Fruit fly (Drosophila melanogaster) whole organism, embryonic: ENCODE measurements around the gene lectin-29Ca.

ENCODE experiments used
- CG13296 ChIP-seq: fragments of 200-800 bp; sonication (Bioruptor generic); optimal IDR thresholded peaks from 3 replicates; lab custom pipeline; 2018; ENCODE audit warnings: missing biosample characterization, mild to moderate bottlenecking, missing genetic modification characterization
- CG18764 ChIP-seq: fragments of 200-800 bp; sonication (Bioruptor generic); optimal IDR thresholded peaks from 3 replicates; lab custom pipeline; 2016; ENCODE audit warnings: missing biosample characterization, missing genetic modification characterization
- CG4404 ChIP-seq: fragments of 200-800 bp; sonication (Bioruptor generic); IDR thresholded peaks from 2 replicates; pipeline ENCODE4 v1.3.6; 2022; ENCODE audit warnings: missing biosample characterization, missing genetic modification characterization
- CG6854 ChIP-seq: fragments of 200-800 bp; sonication (Bioruptor generic); optimal IDR thresholded peaks from 3 replicates; lab custom pipeline; 2017; ENCODE audit warnings: missing biosample characterization, mild to moderate bottlenecking, missing genetic modification characterization
- CG8478 ChIP-seq: fragments of >200 bp; optimal IDR thresholded peaks from 2 replicates; lab custom pipeline; 2018
- Chrac-16 ChIP-seq: fragments of 200-800 bp; sonication (Bioruptor generic); optimal IDR thresholded peaks from 3 replicates; lab custom pipeline; 2016; ENCODE audit warnings: missing biosample characterization, missing genetic modification characterization
- Trl ChIP-seq, 3 experiments: fragments of >200 bp in 2 of 3; fragments of 200-800 bp in 1 of 3; sonication (Bioruptor generic) in 1 of 3; optimal IDR thresholded peaks; 2 replicates in 1 of 3; 3 replicates in 2 of 3; lab custom pipeline; 2016 to 2017; ENCODE audit warnings: missing biosample characterization in 1 of 3, missing genetic modification characterization in 1 of 3
- knrl ChIP-seq: fragments of 200-800 bp; sonication (Bioruptor generic); IDR thresholded peaks from 3 replicates; pipeline ENCODE4 v1.3.6; 2022; ENCODE audit warnings: missing biosample characterization, missing genetic modification characterization; ENCODE audit not compliant: partially characterized antibody
- maf-S ChIP-seq: fragments of 200-800 bp; sonication (Bioruptor generic); optimal IDR thresholded peaks from 2 replicates; lab custom pipeline; 2016; ENCODE audit warnings: missing biosample characterization, missing genetic modification characterization
- tgo ChIP-seq: fragments of 200-800 bp; sonication (Bioruptor generic); IDR thresholded peaks from 3 replicates; pipeline ENCODE4 v1.3.6; 2022; ENCODE audit warnings: missing biosample characterization, missing genetic modification characterization
- tna ChIP-seq: fragments of 200-800 bp; sonication (Bioruptor generic); IDR thresholded peaks from 2 replicates; pipeline ENCODE4 v1.3.6; 2022; ENCODE audit warnings: missing biosample characterization, missing genetic modification characterization; ENCODE audit not compliant: partially characterized antibody
- zen ChIP-seq: fragments of 200-800 bp; sonication (Bioruptor generic); optimal IDR thresholded peaks from 3 replicates; lab custom pipeline; 2018; ENCODE audit warnings: missing biosample characterization, mild to moderate bottlenecking, missing genetic modification characterization, moderate library complexity

DNA sequence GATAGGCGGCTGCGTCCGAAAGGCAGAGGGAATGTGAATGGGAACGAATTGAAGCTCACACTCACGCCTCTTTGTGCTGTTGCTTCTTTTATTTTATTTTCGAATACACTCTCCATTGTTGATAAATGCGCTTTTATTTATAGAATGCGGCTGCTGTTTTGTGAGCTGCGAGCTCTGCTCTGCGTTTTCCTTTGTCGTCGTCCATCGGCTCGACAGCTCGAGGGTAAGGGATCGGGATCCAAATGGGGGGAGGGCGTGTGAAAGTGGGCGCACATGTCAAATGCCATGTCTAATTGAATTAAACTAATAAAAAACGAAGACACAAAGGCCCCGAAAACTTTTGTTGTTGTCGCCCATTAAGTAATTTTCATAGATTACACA, 30.0 kb upstream of the lectin-29Ca start:
- TF ChIP-seq CG6854 (GFP tag; lab: Kevin White, UChicago) (no peak), CG13296 (GFP tag; lab: Kevin White, UChicago) (no peak), maf-S (GFP tag; lab: Kevin White, UChicago) (no peak), Chrac-16 (GFP tag; lab: Kevin White, UChicago) (no peak), knrl (GFP tag; lab: Robert Waterston, UW) (no peak), tna (GFP tag; lab: Robert Waterston, UW) (no peak), CG18764 (no peak), zen (tag; lab: Kevin White, UChicago) (no peak), CG4404 (GFP tag; lab: Robert Waterston, UW) (no peak), Trl (optimal IDR thresholded peaks at IDR 0.05; lab: Kevin White, UChicago) (no peak), Trl (GFP tag; optimal IDR thresholded peaks at IDR 0.05; lab: Kevin White, UChicago) (no peak), tgo (no peak), CG8478 (lab: Kevin White, UChicago) (no peak)
